Worm (Caenorhabditis elegans): ENCODE measurements around the gene F02C12.2.

F02C12.2 gene

DNA sequence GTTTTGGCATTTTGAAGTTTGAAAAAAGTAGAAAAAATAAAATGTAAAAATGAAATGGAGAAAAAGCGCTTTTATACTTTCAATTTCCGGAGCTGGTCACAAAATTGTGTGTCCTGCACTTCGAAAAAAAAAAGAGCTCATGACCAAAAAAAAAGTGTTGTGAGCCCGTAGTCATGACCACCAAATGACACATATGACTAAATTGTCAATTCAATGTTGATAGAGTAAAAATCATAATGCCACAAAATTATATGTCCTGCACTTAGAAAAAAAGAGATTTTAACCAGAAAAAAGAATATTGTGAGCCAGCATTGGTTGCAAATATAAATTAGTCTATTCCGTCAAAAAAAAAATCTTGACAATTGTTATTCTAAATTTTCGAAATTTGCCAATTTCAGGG is at the start of gene F02C12.2:
Gene F02C12.2, minus strand, starts transcription at position 101 of the 400 bp plus-strand sequence.
- TF ChIP-seq nhr-28 (tag; optimal IDR thresholded peaks at IDR 0.05), result no peak
- TF ChIP-seq drap-1 (GFP tag; optimal IDR thresholded peaks at IDR 0.05), result no peak
- TF ChIP-seq nhr-12 (tag; optimal IDR thresholded peaks at IDR 0.05), result no peak
- no peak for TF ChIP-seq elt-3 (tag; optimal IDR thresholded peaks at IDR 0.05)
- TF ChIP-seq ces-1 (GFP tag; optimal IDR thresholded peaks at IDR 0.05), result no peak
- TF ChIP-seq ceh-83 (GFP tag; optimal IDR thresholded peaks at IDR 0.05), result no peak
- TF ChIP-seq sem-2 (GFP tag; optimal IDR thresholded peaks at IDR 0.05), result no peak
- TF ChIP-seq ceh-39 (tag; optimal IDR thresholded peaks at IDR 0.05), result no peak
- no peak for TF ChIP-seq tbx-8 (GFP tag; optimal IDR thresholded peaks at IDR 0.05)
- no peak for TF ChIP-seq lin-32 (GFP tag; optimal IDR thresholded peaks at IDR 0.05)

DNA sequence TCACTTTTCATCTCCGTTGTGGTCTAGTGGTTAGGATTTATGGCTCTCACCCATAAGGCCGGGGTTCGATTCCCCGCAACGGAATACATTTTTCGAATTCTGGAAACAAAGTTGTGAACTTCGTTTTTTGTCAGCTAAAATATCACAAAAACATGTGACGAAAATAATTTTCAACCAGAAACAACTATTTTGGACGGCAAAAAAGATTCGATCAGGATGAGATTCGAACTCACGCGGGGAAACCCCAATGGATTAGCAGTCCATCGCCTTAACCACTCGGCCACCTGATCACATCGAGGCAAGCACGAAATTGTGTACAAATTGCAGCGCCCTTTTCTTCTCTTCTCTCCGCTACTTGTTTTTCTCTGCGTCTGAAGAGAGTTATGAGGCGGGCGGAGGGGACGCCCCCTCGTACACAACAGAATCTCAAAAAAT is 49.6 kb upstream of the F02C12.2 start:
- TF ChIP-seq sptf-1 (tag; optimal IDR thresholded peaks at IDR 0.05) (peak; percentile 88), mls-2 (tag; optimal IDR thresholded peaks at IDR 0.05) (peak; percentile 87), ceh-83 (GFP tag; optimal IDR thresholded peaks at IDR 0.05) (peak; percentile 83), tbx-8 (GFP tag; optimal IDR thresholded peaks at IDR 0.05) (peak; percentile 39), unc-120 (tag; optimal IDR thresholded peaks at IDR 0.05; ENCODE audit: poor library complexity, severe bottlenecking) (peak; percentile 54), flh-1 (GFP tag; optimal IDR thresholded peaks at IDR 0.05) (peak; percentile 21), ces-1 (GFP tag; optimal IDR thresholded peaks at IDR 0.05) (peak; percentile 27), ham-2 (GFP tag; optimal IDR thresholded peaks at IDR 0.05) (peak; percentile 69), bed-3 (GFP tag; optimal IDR thresholded peaks at IDR 0.05) (peak; percentile 43), lin-32 (GFP tag; optimal IDR thresholded peaks at IDR 0.05) (peak; percentile 64), M03D4.4 (tag; optimal IDR thresholded peaks at IDR 0.05) (peak; percentile 65), drap-1 (GFP tag; optimal IDR thresholded peaks at IDR 0.05) (peak; percentile 83), mep-1 (tag; optimal IDR thresholded peaks at IDR 0.05) (peak; percentile 6), sem-2 (GFP tag; optimal IDR thresholded peaks at IDR 0.05) (peak; percentile 46), ceh-43 (GFP tag; optimal IDR thresholded peaks at IDR 0.05) (peak; percentile 64), cnd-1 (tag; optimal IDR thresholded peaks at IDR 0.05) (peak; percentile 31)

DNA sequence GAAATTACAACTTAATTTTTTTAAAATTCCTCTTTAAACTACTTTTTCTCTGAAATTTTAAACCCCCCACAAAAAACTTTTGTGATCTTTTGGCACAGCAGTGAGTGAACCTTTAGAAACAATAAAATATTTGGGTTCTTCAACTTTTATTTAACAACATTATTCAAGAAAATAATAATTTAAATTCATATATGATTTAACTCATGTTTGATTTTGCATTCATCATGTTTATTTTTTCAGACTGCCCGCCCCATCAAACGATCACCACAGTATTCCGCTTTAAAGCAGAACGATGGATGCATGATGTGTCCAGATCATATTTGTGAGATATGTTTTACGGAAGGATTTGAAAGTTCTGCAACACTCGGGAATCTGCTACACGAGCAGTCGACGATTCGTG is 47.3 kb upstream of the F02C12.2 start, which contains the start of gene set-8:
Gene set-8, plus strand, starts transcription at position 301 of the 400 bp plus-strand sequence.
- TF ChIP-seq nhr-2 (tag; optimal IDR thresholded peaks at IDR 0.05) (no peak), bed-3 (GFP tag; optimal IDR thresholded peaks at IDR 0.05) (no peak), nhr-12 (tag; optimal IDR thresholded peaks at IDR 0.05) (no peak), lsy-2 (tag; optimal IDR thresholded peaks at IDR 0.05) (no peak), zip-8 (tag; optimal IDR thresholded peaks at IDR 0.05) (no peak), hlh-1 (tag; optimal IDR thresholded peaks at IDR 0.05) (no peak), unc-62 (GFP tag; optimal IDR thresholded peaks at IDR 0.05) (no peak), flh-1 (GFP tag; optimal IDR thresholded peaks at IDR 0.05) (no peak), elt-1 (tag; optimal IDR thresholded peaks at IDR 0.05; ENCODE audit: borderline replicate concordance, insufficient read depth) (no peak), unc-120 (tag; optimal IDR thresholded peaks at IDR 0.05; ENCODE audit: poor library complexity, severe bottlenecking) (no peak), drap-1 (GFP tag; optimal IDR thresholded peaks at IDR 0.05) (no peak), mab-5 (tag; optimal IDR thresholded peaks at IDR 0.05) (no peak)

DNA sequence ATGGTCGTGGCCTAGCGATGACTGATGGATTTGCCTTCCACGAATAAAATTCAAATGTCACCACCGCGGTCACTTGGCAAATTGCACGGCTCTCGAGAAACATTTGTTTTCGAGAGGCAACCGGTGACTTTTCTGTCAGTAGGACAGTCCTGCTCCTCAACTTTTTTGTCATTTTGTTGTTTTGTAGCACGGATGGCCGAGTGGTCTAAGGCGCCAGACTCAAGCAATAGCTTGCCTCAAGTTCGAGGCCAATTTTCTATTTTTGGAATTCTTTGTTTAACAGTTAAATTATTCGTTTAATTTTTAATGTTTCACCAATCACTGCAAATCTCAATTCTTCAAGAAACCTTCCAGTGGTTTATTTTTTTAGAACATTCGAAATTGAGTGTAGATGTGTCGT is 45.1 kb upstream of the F02C12.2 start:
- no peak for TF ChIP-seq cnd-1 (tag; optimal IDR thresholded peaks at IDR 0.05)
- TF ChIP-seq mls-2 (tag; optimal IDR thresholded peaks at IDR 0.05), result no peak
- TF ChIP-seq ceh-83 (GFP tag; optimal IDR thresholded peaks at IDR 0.05), result no peak
- no peak for TF ChIP-seq nhr-2 (tag; optimal IDR thresholded peaks at IDR 0.05)
- TF ChIP-seq bed-3 (GFP tag; optimal IDR thresholded peaks at IDR 0.05), result no peak
- no peak for TF ChIP-seq pha-4 (tag; optimal IDR thresholded peaks at IDR 0.05)
- TF ChIP-seq drap-1 (GFP tag; optimal IDR thresholded peaks at IDR 0.05), result no peak
- no peak for TF ChIP-seq ham-2 (GFP tag; optimal IDR thresholded peaks at IDR 0.05)
- TF ChIP-seq tbx-8 (GFP tag; optimal IDR thresholded peaks at IDR 0.05), result no peak
- no peak for TF ChIP-seq blmp-1 (tag; optimal IDR thresholded peaks at IDR 0.05)
- no peak for TF ChIP-seq ces-1 (GFP tag; optimal IDR thresholded peaks at IDR 0.05)
- TF ChIP-seq flh-1 (GFP tag; optimal IDR thresholded peaks at IDR 0.05), result no peak
- no peak for TF ChIP-seq lin-32 (GFP tag; optimal IDR thresholded peaks at IDR 0.05)

DNA sequence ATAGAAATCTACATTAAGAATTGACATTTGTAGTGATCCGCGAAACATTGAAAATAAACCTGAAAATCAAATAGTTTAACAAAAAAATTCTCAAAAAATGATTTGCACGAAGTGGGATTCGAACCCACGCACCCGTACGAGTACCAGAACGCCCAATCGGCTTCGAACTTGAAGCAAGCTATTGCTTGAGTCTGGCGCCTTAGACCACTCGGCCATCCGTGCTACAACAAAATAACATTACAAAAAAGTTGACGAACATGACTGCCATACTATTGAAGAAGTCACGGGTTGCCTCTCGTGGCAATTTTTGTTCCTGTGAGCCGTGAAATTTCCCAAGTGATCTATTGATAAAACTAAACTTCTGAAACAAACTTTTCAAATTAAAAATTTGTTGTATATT is 44.2 kb upstream of the F02C12.2 start:
- TF ChIP-seq mls-2 (tag; optimal IDR thresholded peaks at IDR 0.05), result no peak
- no peak for TF ChIP-seq mab-5 (tag; optimal IDR thresholded peaks at IDR 0.05)
- TF ChIP-seq sptf-1 (tag; optimal IDR thresholded peaks at IDR 0.05), result no peak
- no peak for TF ChIP-seq unc-120 (tag; optimal IDR thresholded peaks at IDR 0.05; ENCODE audit: poor library complexity, severe bottlenecking)
- no peak for TF ChIP-seq unc-39 (tag; optimal IDR thresholded peaks at IDR 0.05)
- no peak for TF ChIP-seq ceh-39 (tag; optimal IDR thresholded peaks at IDR 0.05)
- TF ChIP-seq pha-4 (tag; optimal IDR thresholded peaks at IDR 0.05), result no peak
- TF ChIP-seq unc-62 (GFP tag; optimal IDR thresholded peaks at IDR 0.05), result no peak
- TF ChIP-seq tbx-8 (GFP tag; optimal IDR thresholded peaks at IDR 0.05), result no peak
- TF ChIP-seq snpc-4 (tag; optimal IDR thresholded peaks at IDR 0.05), result no peak
